Worm (Caenorhabditis elegans): ENCODE data around the gene plx-2.

- no peak for TF ChIP-seq nhr-76 (tag; optimal IDR thresholded peaks at IDR 0.05)
- no peak for TF ChIP-seq lin-15B (tag; optimal IDR thresholded peaks at IDR 0.05)
- no peak for TF ChIP-seq nhr-43 (tag; optimal IDR thresholded peaks at IDR 0.05; ENCODE audit: poor library complexity, severe bottlenecking)
- no peak for TF ChIP-seq nhr-237 (tag; optimal IDR thresholded peaks at IDR 0.05)
- TF ChIP-seq unc-39 (tag; optimal IDR thresholded peaks at IDR 0.05) = no peak
- no peak for TF ChIP-seq ceh-82 (tag; optimal IDR thresholded peaks at IDR 0.05)
- no peak for TF ChIP-seq pqm-1 (tag; optimal IDR thresholded peaks at IDR 0.05)
- no peak for TF ChIP-seq mdl-1 (tag; optimal IDR thresholded peaks at IDR 0.05)
- TF ChIP-seq fkh-10 (GFP tag; optimal IDR thresholded peaks at IDR 0.05) = no peak
- no peak for TF ChIP-seq pha-4 (tag; optimal IDR thresholded peaks at IDR 0.05)
- no peak for TF ChIP-seq zag-1 (tag; optimal IDR thresholded peaks at IDR 0.05)
Measured at ce11 chrII:14401098-14401497, 23.6 kb downstream of the plx-2 start.

All from whole organism, L3 larva.